Worm (Caenorhabditis elegans) whole organism, young adult: Measurements from ENCODE around the gene W03F9.2.

Source experiments
- B0019.2 ChIP-seq: fragments of 200-800 bp; sonication (Bioruptor generic); conservative IDR thresholded peaks from 2 replicates; pipeline ENCODE4 v1.3.6; 2022; ENCODE audit warnings: missing genetic modification reagents, missing genetic modification characterization, missing compliant biosample characterization
- B0336.3 ChIP-seq: fragments of 200-800 bp; sonication (Bioruptor generic); IDR thresholded peaks from 2 replicates; pipeline ENCODE4 v1.3.6; 2022; ENCODE audit warnings: missing genetic modification characterization, missing compliant biosample characterization
- C06A6.2 ChIP-seq: fragments of 200-800 bp; sonication (Bioruptor generic); conservative IDR thresholded peaks from 2 replicates; pipeline ENCODE4 v1.3.6; 2022; ENCODE audit warnings: missing genetic modification characterization, missing compliant biosample characterization
- F22D6.2 ChIP-seq: sonication (generic microtip); optimal IDR thresholded peaks from 2 replicates; lab custom pipeline; 2016; ENCODE audit warnings: mild to moderate bottlenecking, missing genetic modification characterization, missing compliant biosample characterization
- F23B12.7 ChIP-seq: sonication (generic microtip); optimal IDR thresholded peaks from 2 replicates; lab custom pipeline; 2017; ENCODE audit warnings: missing genetic modification characterization, mild to moderate bottlenecking, missing compliant biosample characterization, antibody characterized with exemption, moderate library complexity; ENCODE audit not compliant: insufficient read depth
- F37B4.10 ChIP-seq: fragments of 200-800 bp; sonication (Bioruptor generic); IDR thresholded peaks from 2 replicates; pipeline ENCODE4 v1.3.6; 2022; ENCODE audit warnings: missing genetic modification characterization, missing compliant biosample characterization
- F39B2.1 ChIP-seq: fragments of 200-800 bp; sonication (Bioruptor generic); IDR thresholded peaks from 2 replicates; pipeline ENCODE4 v1.3.6; 2022; ENCODE audit warnings: missing genetic modification reagents, missing genetic modification characterization, missing compliant biosample characterization
- T26A5.8 ChIP-seq: sonication (generic microtip); optimal IDR thresholded peaks from 2 replicates; lab custom pipeline; 2016; ENCODE audit warnings: missing genetic modification characterization, missing compliant biosample characterization
- Y67H2A.10 ChIP-seq: fragments of 200-800 bp; sonication (Bioruptor generic); conservative IDR thresholded peaks from 2 replicates; pipeline ENCODE4 v1.3.6; 2022; ENCODE audit warnings: missing genetic modification reagents, missing genetic modification characterization, missing compliant biosample characterization
- aptf-2 ChIP-seq: fragments of 200-800 bp; sonication (Bioruptor generic); conservative IDR thresholded peaks from 2 replicates; pipeline ENCODE4 v1.3.6; 2022; ENCODE audit warnings: missing genetic modification reagents, missing genetic modification characterization, missing compliant biosample characterization
- athp-1 ChIP-seq: sonication (generic microtip); optimal IDR thresholded peaks from 2 replicates; lab custom pipeline; 2017; ENCODE audit warnings: mild to moderate bottlenecking, missing genetic modification characterization, missing compliant biosample characterization
- attf-5 ChIP-seq: fragments of 200-800 bp; sonication (Bioruptor generic); optimal IDR thresholded peaks from 2 replicates; lab custom pipeline; 2018; ENCODE audit warnings: mild to moderate bottlenecking, missing genetic modification characterization, missing compliant biosample characterization
- ccch-3 ChIP-seq: fragments of 200-800 bp; sonication (Bioruptor generic); optimal IDR thresholded peaks from 2 replicates; lab custom pipeline; 2018; ENCODE audit warnings: mild to moderate bottlenecking, missing genetic modification characterization, missing compliant biosample characterization
- ceh-100 ChIP-seq: fragments of 200-800 bp; sonication (Bioruptor generic); IDR thresholded peaks from 2 replicates; pipeline ENCODE4 v1.3.6; 2022; ENCODE audit warnings: missing genetic modification reagents, missing genetic modification characterization, missing compliant biosample characterization
- ceh-40 ChIP-seq: fragments of 200-800 bp; sonication (Bioruptor generic); IDR thresholded peaks from 2 replicates; pipeline ENCODE4 v1.3.6; 2022; ENCODE audit warnings: missing genetic modification characterization, missing compliant biosample characterization
- ceh-58 ChIP-seq: fragments of 200-800 bp; sonication (Bioruptor generic); IDR thresholded peaks from 2 replicates; pipeline ENCODE4 v1.3.6; 2022; ENCODE audit warnings: missing genetic modification characterization, missing compliant biosample characterization
- ceh-91 ChIP-seq: fragments of 200-800 bp; sonication (Bioruptor generic); IDR thresholded peaks from 2 replicates; pipeline ENCODE4 v1.3.6; 2022; ENCODE audit warnings: missing genetic modification reagents, missing genetic modification characterization, missing compliant biosample characterization
- chd-7 ChIP-seq: sonication (generic microtip); optimal IDR thresholded peaks from 2 replicates; lab custom pipeline; 2016; ENCODE audit warnings: mild to moderate bottlenecking, missing genetic modification characterization, moderate library complexity, missing compliant biosample characterization
- dpff-1 ChIP-seq: sonication (generic microtip); optimal IDR thresholded peaks from 2 replicates; lab custom pipeline; 2017; ENCODE audit warnings: mild to moderate bottlenecking, missing genetic modification characterization, missing compliant biosample characterization
- dpl-1 ChIP-seq: fragments of 150-350 bp; optimal IDR thresholded peaks from 2 replicates; lab custom pipeline; 2014; ENCODE audit warnings: missing biosample characterization, missing genetic modification reagents, missing genetic modification characterization
- efl-1 ChIP-seq: fragments of 150-350 bp; optimal IDR thresholded peaks from 2 replicates; lab custom pipeline; 2014; ENCODE audit warnings: missing biosample characterization, missing genetic modification reagents, missing genetic modification characterization
- ekl-4 ChIP-seq: fragments of 200-800 bp; sonication (Bioruptor generic); IDR thresholded peaks from 2 replicates; pipeline ENCODE4 v1.3.6; 2022; ENCODE audit warnings: missing genetic modification reagents, missing genetic modification characterization, missing compliant biosample characterization
- hsf-1 ChIP-seq: fragments of 200-800 bp; sonication (Bioruptor generic); IDR thresholded peaks from 2 replicates; pipeline ENCODE4 v1.3.6; 2022; ENCODE audit warnings: missing genetic modification reagents, missing genetic modification characterization, missing compliant biosample characterization
- lag-1 ChIP-seq: fragments of 200-800 bp; sonication (Bioruptor generic); IDR thresholded peaks from 2 replicates; pipeline ENCODE4 v1.3.6; 2022; ENCODE audit warnings: missing genetic modification reagents, missing genetic modification characterization, missing compliant biosample characterization
- let-526 ChIP-seq: fragments of 200-800 bp; sonication (Bioruptor generic); IDR thresholded peaks from 2 replicates; pipeline ENCODE4 v1.3.6; 2022; ENCODE audit warnings: missing genetic modification reagents, missing genetic modification characterization, missing compliant biosample characterization
- lin-26 ChIP-seq: fragments of 200-800 bp; sonication (Bioruptor generic); IDR thresholded peaks from 2 replicates; pipeline ENCODE4 v1.3.6; 2022; ENCODE audit warnings: missing genetic modification reagents, missing genetic modification characterization, missing compliant biosample characterization
- lin-35 ChIP-seq, 3 experiments: fragments of 150-350 bp in 2 of 3; sonication (generic microtip) in 1 of 3; optimal IDR thresholded peaks; 2 replicates each; lab custom pipeline; 2014 to 2018; ENCODE audit warnings: missing biosample characterization in 3 of 3, missing genetic modification characterization in 3 of 3, missing genetic modification reagents in 3 of 3
- lin-40 ChIP-seq: sonication (generic microtip); optimal IDR thresholded peaks from 2 replicates; lab custom pipeline; 2016; ENCODE audit warnings: missing genetic modification characterization, mild to moderate bottlenecking, missing compliant biosample characterization, missing genotype, missing genetic modification reagents
- lin-54 ChIP-seq: fragments of 200-800 bp; sonication (Bioruptor generic); optimal IDR thresholded peaks from 2 replicates; lab custom pipeline; 2018; ENCODE audit warnings: mild to moderate bottlenecking, missing genetic modification characterization, missing compliant biosample characterization
- lir-1 ChIP-seq: fragments of 200-800 bp; sonication (Bioruptor generic); conservative IDR thresholded peaks from 2 replicates; pipeline ENCODE4 v1.3.6; 2022; ENCODE audit warnings: missing genetic modification reagents, missing genetic modification characterization, missing compliant biosample characterization
- lsl-1 ChIP-seq: fragments of 200-800 bp; sonication (Bioruptor generic); optimal IDR thresholded peaks from 2 replicates; lab custom pipeline; 2018; ENCODE audit warnings: mild to moderate bottlenecking, missing genetic modification characterization, moderate library complexity, missing compliant biosample characterization
- lsy-27 ChIP-seq: sonication (generic microtip); optimal IDR thresholded peaks from 2 replicates; lab custom pipeline; 2017; ENCODE audit warnings: missing genetic modification characterization, mild to moderate bottlenecking, missing compliant biosample characterization, antibody characterized with exemption, missing genotype, borderline replicate concordance; ENCODE audit not compliant: insufficient read depth
- madf-6 ChIP-seq: fragments of 200-800 bp; sonication (Bioruptor generic); IDR thresholded peaks from 2 replicates; pipeline ENCODE4 v1.3.6; 2022; ENCODE audit warnings: missing genetic modification reagents, missing genetic modification characterization, missing compliant biosample characterization
- nhr-120 ChIP-seq: fragments of 200-800 bp; sonication (Bioruptor generic); IDR thresholded peaks from 2 replicates; pipeline ENCODE4 v1.3.6; 2022; ENCODE audit warnings: missing genetic modification characterization, missing compliant biosample characterization
- nhr-27 ChIP-seq: fragments of 200-800 bp; sonication (Bioruptor generic); optimal IDR thresholded peaks from 2 replicates; lab custom pipeline; 2018; ENCODE audit warnings: mild to moderate bottlenecking, missing genetic modification characterization, moderate library complexity, missing compliant biosample characterization
- pbrm-1 ChIP-seq: fragments of 200-800 bp; sonication (Bioruptor generic); IDR thresholded peaks from 2 replicates; pipeline ENCODE4 v1.3.6; 2022; ENCODE audit warnings: missing genetic modification reagents, missing genetic modification characterization, missing compliant biosample characterization
- rec-8 ChIP-seq, 2 experiments: sonication (generic microtip); optimal IDR thresholded peaks; 2 replicates each; lab custom pipeline; 2016; ENCODE audit warnings: mild to moderate bottlenecking in 2 of 2, missing genetic modification characterization in 2 of 2, missing genetic modification reagents in 2 of 2, missing genotype in 2 of 2, missing biosample characterization in 1 of 2, missing compliant biosample characterization in 1 of 2, moderate library complexity in 1 of 2
- repo-1 ChIP-seq: sonication (generic microtip); optimal IDR thresholded peaks from 2 replicates; lab custom pipeline; 2017; ENCODE audit warnings: mild to moderate bottlenecking, missing genetic modification characterization, missing compliant biosample characterization
- snpc-1.1 ChIP-seq: sonication (generic microtip); optimal IDR thresholded peaks from 2 replicates; lab custom pipeline; 2017; ENCODE audit warnings: missing genetic modification characterization, mild to moderate bottlenecking, missing compliant biosample characterization, antibody characterized with exemption, moderate library complexity, missing genotype, missing genetic modification reagents; ENCODE audit not compliant: insufficient read depth
- snpc-1.3 ChIP-seq: sonication (generic microtip); optimal IDR thresholded peaks from 2 replicates; lab custom pipeline; 2017; ENCODE audit warnings: missing genetic modification characterization, mild to moderate bottlenecking, missing compliant biosample characterization, antibody characterized with exemption, moderate library complexity, missing genotype, missing genetic modification reagents; ENCODE audit not compliant: insufficient read depth
- snpc-3.4 ChIP-seq: sonication (generic microtip); optimal IDR thresholded peaks from 2 replicates; lab custom pipeline; 2017; ENCODE audit warnings: missing genetic modification characterization, mild to moderate bottlenecking, missing compliant biosample characterization, antibody characterized with exemption, moderate library complexity, missing genotype, missing genetic modification reagents
- tlf-1 ChIP-seq: fragments of 200-800 bp; sonication (Bioruptor generic); optimal IDR thresholded peaks from 2 replicates; lab custom pipeline; 2018; ENCODE audit warnings: mild to moderate bottlenecking, missing genetic modification characterization, missing compliant biosample characterization
- zfh-2 ChIP-seq: fragments of 200-800 bp; sonication (Bioruptor generic); conservative IDR thresholded peaks from 2 replicates; pipeline ENCODE4 v1.3.6; 2022; ENCODE audit warnings: missing genetic modification reagents, missing genetic modification characterization, missing compliant biosample characterization
- ztf-18 ChIP-seq: sonication (generic microtip); optimal IDR thresholded peaks from 2 replicates; lab custom pipeline; 2016; ENCODE audit warnings: missing genotype, mild to moderate bottlenecking, missing genetic modification characterization, missing compliant biosample characterization
- ztf-6 ChIP-seq: fragments of 200-800 bp; sonication (Bioruptor generic); IDR thresholded peaks from 2 replicates; pipeline ENCODE4 v1.3.6; 2022; ENCODE audit warnings: missing genetic modification reagents, missing genetic modification characterization, missing compliant biosample characterization

Gene W03F9.2

DNA sequence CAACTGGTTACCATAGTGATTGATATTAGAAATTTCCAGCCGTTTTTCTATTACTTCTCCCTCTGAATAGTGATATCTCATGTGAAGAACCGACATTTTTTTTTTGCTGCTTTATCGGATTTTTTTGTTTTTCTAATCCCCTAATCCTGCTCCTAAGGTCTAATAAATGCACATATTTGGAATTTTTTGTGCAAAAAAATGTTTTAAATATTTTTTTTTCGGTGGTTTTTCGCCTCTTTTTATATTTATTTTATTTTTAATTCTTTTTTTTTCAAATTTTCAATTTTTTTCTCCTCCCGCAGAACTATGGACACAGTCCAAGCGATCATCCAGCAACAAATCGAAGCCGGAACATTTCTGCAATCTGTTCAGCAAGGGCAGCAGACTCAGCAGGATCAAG lies 38.9 kb upstream of the W03F9.2 start, which contains the start of gene Y108G3AL.2:
Gene Y108G3AL.2 (plus strand): TSS at position 301 of the 400 bp plus-strand sequence.
- TF ChIP-seq lsy-27 (tag; lab: Kevin White, UChicago) (no peak), ceh-58 (GFP tag; lab: Robert Waterston, UW) (no peak), dpff-1 (tag; lab: Kevin White, UChicago) (no peak), ceh-100 (GFP tag; lab: Robert Waterston, UW) (no peak), B0019.2 (GFP tag; lab: Robert Waterston, UW) (no peak), snpc-3.4 (tag; lab: Kevin White, UChicago) (no peak), aptf-2 (GFP tag; lab: Robert Waterston, UW) (no peak), B0336.3 (no peak), lsl-1 (GFP tag; lab: Kevin White, UChicago) (no peak), nhr-27 (no peak), F22D6.2 (no peak), F23B12.7 (tag; lab: Kevin White, UChicago) (no peak), ceh-91 (GFP tag; lab: Robert Waterston, UW) (no peak), C06A6.2 (GFP tag; lab: Robert Waterston, UW) (no peak), ccch-3 (GFP tag; lab: Kevin White, UChicago) (no peak), chd-7 (tag; lab: Kevin White, UChicago) (no peak), lin-26 (GFP tag; lab: Robert Waterston, UW) (no peak), F37B4.10 (GFP tag; lab: Robert Waterston, UW) (no peak), nhr-120 (GFP tag; lab: Robert Waterston, UW) (no peak), ceh-40 (GFP tag; lab: Robert Waterston, UW) (no peak)
- TF ChIP-seq, all 124 proteins: peak for 0

DNA sequence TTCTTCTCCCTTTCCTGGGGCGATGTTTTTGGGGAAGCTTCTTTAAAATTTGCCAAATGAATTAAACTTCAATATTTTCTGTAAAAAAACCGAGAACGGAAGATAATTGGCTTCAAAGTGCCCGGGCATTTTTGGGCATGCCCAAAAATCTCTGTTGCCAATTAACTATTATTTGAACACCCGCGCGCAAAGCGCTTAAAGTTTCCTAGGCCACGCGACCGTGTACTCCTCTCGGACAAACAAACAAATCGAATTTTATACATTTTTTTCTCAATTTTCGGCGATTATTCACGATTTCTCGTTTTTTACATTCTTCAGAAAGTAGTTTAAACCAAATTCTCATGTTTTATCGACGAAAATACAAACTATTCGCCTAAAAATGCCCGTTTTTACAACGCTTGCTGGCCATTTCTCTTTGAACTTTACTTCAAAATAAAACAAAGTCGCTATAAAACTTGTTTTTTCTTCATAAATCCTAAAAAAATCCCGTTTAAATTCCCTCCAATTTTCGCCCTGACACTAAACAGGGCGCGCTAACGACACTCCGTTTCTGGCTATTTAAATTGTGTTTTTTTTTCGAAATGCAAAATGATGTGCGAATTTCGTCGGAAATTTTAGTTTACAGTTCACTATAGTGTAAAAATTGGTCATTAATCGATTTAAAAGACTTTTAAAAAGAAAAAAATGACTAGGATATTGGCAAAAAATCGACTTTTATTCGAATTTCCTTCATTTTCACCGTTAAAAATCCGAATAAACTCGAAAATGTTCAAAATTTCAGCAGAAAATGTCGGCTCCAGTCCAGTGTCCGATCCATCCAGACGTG lies 28.4 kb upstream of the W03F9.2 start, which contains the start of gene ttb-1:
Gene ttb-1 (plus strand): TSS at position 776 of the 826 bp plus-strand sequence.
- TF ChIP-seq Y67H2A.10 (no peak), lin-40 (tag; lab: Kevin White, UChicago) (no peak), B0336.3 (no peak), rec-8 (tag; optimal IDR thresholded peaks at IDR 0.05; lab: Kevin White, UChicago) (no peak), ztf-18 (tag; lab: Kevin White, UChicago) (no peak), repo-1 (tag; lab: Kevin White, UChicago) (no peak), aptf-2 (GFP tag; lab: Robert Waterston, UW) (no peak), T26A5.8 (tag; lab: Kevin White, UChicago) (no peak), dpff-1 (tag; lab: Kevin White, UChicago) (no peak), lin-35 (GFP tag; optimal IDR thresholded peaks at IDR 0.05; lab: Kevin White, UChicago) (peak in 1 of 3 experiments; percentile 46), madf-6 (GFP tag; lab: Robert Waterston, UW) (peak; percentile 57; the same call in 1 of the 2 replicates), attf-5 (GFP tag; lab: Kevin White, UChicago) (no peak), lin-54 (GFP tag; lab: Kevin White, UChicago) (peak; percentile 66), lir-1 (GFP tag; lab: Robert Waterston, UW) (no peak), dpl-1 (GFP tag; lab: Kevin White, UChicago) (peak; percentile 21), ztf-6 (GFP tag; lab: Robert Waterston, UW) (no peak), pbrm-1 (GFP tag; lab: Robert Waterston, UW) (no peak), zfh-2 (GFP tag; lab: Robert Waterston, UW) (no peak), ekl-4 (no peak), snpc-1.1 (tag; lab: Kevin White, UChicago) (no peak), athp-1 (tag; lab: Kevin White, UChicago) (no peak), chd-7 (tag; lab: Kevin White, UChicago) (no peak), snpc-1.3 (tag; lab: Kevin White, UChicago) (no peak), F39B2.1 (GFP tag; lab: Robert Waterston, UW) (no peak), efl-1 (peak; percentile 68), hsf-1 (GFP tag; lab: Robert Waterston, UW) (no peak), let-526 (no peak), tlf-1 (GFP tag; lab: Kevin White, UChicago) (no peak), lag-1 (no peak)
